Worm (Caenorhabditis elegans) whole organism, L2 larva: ENCODE results near the gene F14H3.5.
A peak's percentile ranks its signal among the peaks of the same experiment; 100 is the strongest.

Experiments
- C34F6.9 ChIP-seq: fragments of 150-350 bp; optimal IDR thresholded peaks from 2 replicates; lab custom pipeline; 2014; ENCODE audit warnings: missing biosample characterization, missing genetic modification characterization
- R02D3.7 ChIP-seq: fragments of 150-350 bp; optimal IDR thresholded peaks from 2 replicates; lab custom pipeline; 2014; ENCODE audit warnings: missing biosample characterization, missing genetic modification characterization
- alr-1 ChIP-seq: fragments of 150-350 bp; optimal IDR thresholded peaks from 2 replicates; lab custom pipeline; 2014; ENCODE audit warnings: missing biosample characterization, missing genetic modification characterization
- aly-2 ChIP-seq: fragments of 150-350 bp; optimal IDR thresholded peaks from 2 replicates; lab custom pipeline; 2014; ENCODE audit warnings: missing biosample characterization, missing genetic modification characterization
- ama-1 ChIP-seq: fragments of 150-350 bp; optimal IDR thresholded peaks from 2 replicates; lab custom pipeline; 2018; ENCODE audit warnings: inconsistent platforms
- blmp-1 ChIP-seq: sonication (generic microtip); optimal IDR thresholded peaks from 2 replicates; lab custom pipeline; 2017; ENCODE audit warnings: missing genetic modification characterization, mild to moderate bottlenecking, missing compliant biosample characterization, antibody characterized with exemption, moderate library complexity; ENCODE audit not compliant: insufficient read depth
- ceh-82 ChIP-seq: fragments of 150-350 bp; optimal IDR thresholded peaks from 2 replicates; lab custom pipeline; 2014; ENCODE audit warnings: missing biosample characterization, missing genetic modification characterization
- crh-2 ChIP-seq: sonication (generic microtip); optimal IDR thresholded peaks from 2 replicates; lab custom pipeline; 2017; ENCODE audit warnings: missing biosample characterization, missing genetic modification characterization
- elt-1 ChIP-seq: fragments of 150-350 bp; optimal IDR thresholded peaks from 2 replicates; lab custom pipeline; 2014; ENCODE audit warnings: missing biosample characterization, missing genetic modification characterization
- fos-1 ChIP-seq: fragments of 150-350 bp; optimal IDR thresholded peaks from 2 replicates; lab custom pipeline; 2014; ENCODE audit warnings: missing biosample characterization, missing genetic modification characterization
- gmeb-1 ChIP-seq: fragments of 150-350 bp; optimal IDR thresholded peaks from 2 replicates; lab custom pipeline; 2014; ENCODE audit warnings: missing biosample characterization, missing genetic modification characterization
- lin-11 ChIP-seq: fragments of 150-350 bp; sonication (generic microtip); optimal IDR thresholded peaks from 2 replicates; lab custom pipeline; 2014; ENCODE audit warnings: missing biosample characterization, missing genetic modification characterization, inconsistent platforms, mixed read lengths
- lin-13 ChIP-seq: fragments of 150-350 bp; optimal IDR thresholded peaks from 2 replicates; lab custom pipeline; 2014; ENCODE audit warnings: missing biosample characterization, missing genetic modification reagents, missing genetic modification characterization
- lin-39 ChIP-seq: fragments of 150-350 bp; optimal IDR thresholded peaks from 2 replicates; lab custom pipeline; 2014; ENCODE audit warnings: missing biosample characterization, missing genetic modification reagents, missing genetic modification characterization
- lsy-2 ChIP-seq, 2 experiments: fragments of 150-350 bp in 1 of 2; sonication (generic microtip) in 1 of 2; optimal IDR thresholded peaks; 2 replicates each; lab custom pipeline; 2014 to 2017; ENCODE audit warnings: missing biosample characterization in 2 of 2, missing genetic modification characterization in 2 of 2
- mab-5 ChIP-seq: fragments of 150-350 bp; optimal IDR thresholded peaks from 2 replicates; lab custom pipeline; 2014; ENCODE audit warnings: missing biosample characterization, missing genetic modification characterization
- mbf-1 ChIP-seq: sonication (generic microtip); optimal IDR thresholded peaks from 2 replicates; lab custom pipeline; 2017; ENCODE audit warnings: missing biosample characterization, missing genetic modification characterization
- nhr-10 ChIP-seq: sonication (generic microtip); optimal IDR thresholded peaks from 2 replicates; lab custom pipeline; 2017; ENCODE audit warnings: missing biosample characterization, missing genetic modification characterization
- nhr-11 ChIP-seq: fragments of 150-350 bp; optimal IDR thresholded peaks from 2 replicates; lab custom pipeline; 2014; ENCODE audit warnings: missing biosample characterization, missing genetic modification characterization
- nhr-12 ChIP-seq: fragments of 150-350 bp; optimal IDR thresholded peaks from 2 replicates; lab custom pipeline; 2014; ENCODE audit warnings: missing biosample characterization, missing genetic modification characterization
- nhr-21 ChIP-seq: fragments of 150-350 bp; optimal IDR thresholded peaks from 2 replicates; lab custom pipeline; 2014; ENCODE audit warnings: missing biosample characterization, missing genetic modification characterization
- nhr-237 ChIP-seq: fragments of 150-350 bp; optimal IDR thresholded peaks from 2 replicates; lab custom pipeline; 2014; ENCODE audit warnings: missing biosample characterization, missing genetic modification characterization
- nhr-25 ChIP-seq: fragments of 150-350 bp; sonication (generic microtip); optimal IDR thresholded peaks from 3 replicates; lab custom pipeline; 2014; ENCODE audit warnings: missing biosample characterization, missing genetic modification characterization
- nhr-6 ChIP-seq: fragments of 150-350 bp; optimal IDR thresholded peaks from 2 replicates; lab custom pipeline; 2014; ENCODE audit warnings: missing biosample characterization, missing genetic modification characterization
- nhr-77 ChIP-seq: fragments of 150-350 bp; optimal IDR thresholded peaks from 2 replicates; lab custom pipeline; 2014; ENCODE audit warnings: missing biosample characterization, missing genetic modification characterization
- skn-1 ChIP-seq: sonication (generic microtip); optimal IDR thresholded peaks from 2 replicates; lab custom pipeline; 2017; ENCODE audit warnings: missing biosample characterization, missing genetic modification characterization
- sma-9 ChIP-seq, 2 experiments: fragments of 150-350 bp in 1 of 2; sonication (generic microtip) in 1 of 2; optimal IDR thresholded peaks; 2 replicates each; lab custom pipeline; 2014 to 2016; ENCODE audit warnings: missing genetic modification characterization in 2 of 2, mild to moderate bottlenecking in 1 of 2, missing biosample characterization in 1 of 2, missing compliant biosample characterization in 1 of 2, missing genetic modification reagents in 1 of 2, moderate library complexity in 1 of 2
- unc-39 ChIP-seq: fragments of 150-350 bp; optimal IDR thresholded peaks from 2 replicates; lab custom pipeline; 2014; ENCODE audit warnings: missing biosample characterization, missing genetic modification characterization
- unc-55 ChIP-seq: fragments of 150-350 bp; sonication (generic microtip); optimal IDR thresholded peaks from 3 replicates; lab custom pipeline; 2014; ENCODE audit warnings: missing biosample characterization, missing genetic modification reagents, missing genetic modification characterization
- unc-62 ChIP-seq: fragments of 150-350 bp; optimal IDR thresholded peaks from 2 replicates; lab custom pipeline; 2014; ENCODE audit warnings: missing biosample characterization, missing genetic modification reagents, missing genetic modification characterization
- ztf-11 ChIP-seq: sonication (generic microtip); optimal IDR thresholded peaks from 2 replicates; lab custom pipeline; 2017; ENCODE audit warnings: missing biosample characterization, missing genetic modification characterization
- ztf-4 ChIP-seq: fragments of 150-350 bp; optimal IDR thresholded peaks from 2 replicates; lab custom pipeline; 2014; ENCODE audit warnings: missing biosample characterization, missing genetic modification characterization

F14H3.5 gene

ce11 chrV:16094284-16094683 is 37.4 kb upstream of the F14H3.5 start, which contains the start of gene F22B8.7:
Gene F22B8.7 (plus strand): TSS chrV:16094584.
- TF ChIP-seq nhr-11 (tag; lab: Kevin White, UChicago) (no peak), nhr-10 (tag; lab: Kevin White, UChicago) (no peak), aly-2 (tag; lab: Kevin White, UChicago) (no peak), mab-5 (tag; lab: Kevin White, UChicago) (no peak), unc-62 (no peak), nhr-12 (no peak), ceh-82 (tag; lab: Kevin White, UChicago) (no peak), crh-2 (no peak)

ce11 chrV:16090685-16091084 is 33.8 kb upstream of the F14H3.5 start, which contains the start of gene F22B8.3:
Gene F22B8.3 (plus strand): TSS chrV:16090985.
- TF ChIP-seq ceh-82 (tag; lab: Kevin White, UChicago) (no peak), skn-1 (no peak), gmeb-1 (tag; lab: Kevin White, UChicago) (no peak), fos-1 (tag; lab: Kevin White, UChicago) (no peak), sma-9 (GFP tag; optimal IDR thresholded peaks at IDR 0.05; lab: Kevin White, UChicago) (no peak), sma-9 (tag; optimal IDR thresholded peaks at IDR 0.05; lab: Kevin White, UChicago) (no peak), nhr-12 (no peak), elt-1 (tag; lab: Kevin White, UChicago) (no peak), ama-1 (lab: Kevin White, UChicago) (no peak), ztf-11 (tag; lab: Kevin White, UChicago) (no peak)

- TF ChIP-seq lsy-2 (tag; optimal IDR thresholded peaks at IDR 0.05; lab: Kevin White, UChicago) = no peak
- no peak for TF ChIP-seq mbf-1
- no peak for TF ChIP-seq lin-39
- TF ChIP-seq alr-1 = no peak
These were observed 23.8 kb upstream of the F14H3.5 start for ce11 chrV:16080678-16081077.

ce11 chrV:16080039-16080438 is 23.2 kb upstream of the F14H3.5 start:
- TF ChIP-seq elt-1 (tag; lab: Kevin White, UChicago) (no peak), fos-1 (tag; lab: Kevin White, UChicago) (peak; percentile 69), sma-9 (GFP tag; optimal IDR thresholded peaks at IDR 0.05; lab: Kevin White, UChicago) (peak; percentile 57), sma-9 (tag; optimal IDR thresholded peaks at IDR 0.05; lab: Kevin White, UChicago) (no peak)

ce11 chrV:16075250-16075709 is 18.4 kb upstream of the F14H3.5 start, which contains the start of the genes F14H3.12 and srj-29:
Gene F14H3.12 (minus strand): TSS chrV:16075323.
Gene srj-29 (plus strand): TSS chrV:16075659.
- TF ChIP-seq fos-1 (tag; lab: Kevin White, UChicago) = peak; percentile 30
- no peak for TF ChIP-seq lin-13 (GFP tag; lab: Kevin White, UChicago)

- TF ChIP-seq C34F6.9 (tag; lab: Kevin White, UChicago) = no peak
- TF ChIP-seq ama-1 (lab: Kevin White, UChicago) = no peak
- no peak for TF ChIP-seq elt-1 (tag; lab: Kevin White, UChicago)
- no peak for TF ChIP-seq unc-55 (GFP tag; lab: Kevin White, UChicago)
- no peak for TF ChIP-seq ztf-11 (tag; lab: Kevin White, UChicago)
- no peak for TF ChIP-seq lin-13 (GFP tag; lab: Kevin White, UChicago)
- no peak for TF ChIP-seq mab-5 (tag; lab: Kevin White, UChicago)
- TF ChIP-seq sma-9 (GFP tag; optimal IDR thresholded peaks at IDR 0.05; lab: Kevin White, UChicago) = no peak
- no peak for TF ChIP-seq sma-9 (tag; optimal IDR thresholded peaks at IDR 0.05; lab: Kevin White, UChicago)
- TF ChIP-seq nhr-10 (tag; lab: Kevin White, UChicago) = no peak
- TF ChIP-seq ztf-4 (tag; lab: Kevin White, UChicago) = no peak
- TF ChIP-seq unc-39 = no peak
- no peak for TF ChIP-seq nhr-6 (tag; lab: Kevin White, UChicago)
- TF ChIP-seq nhr-77 (tag; lab: Kevin White, UChicago) = no peak
- no peak for TF ChIP-seq mbf-1
- TF ChIP-seq lin-11 (tag; lab: Kevin White, UChicago) = no peak
- no peak for TF ChIP-seq nhr-21
- no peak for TF ChIP-seq R02D3.7
- TF ChIP-seq nhr-237 (tag; lab: Kevin White, UChicago) = no peak
- TF ChIP-seq blmp-1 = no peak
- TF ChIP-seq nhr-25 (tag; lab: Kevin White, UChicago) = no peak
- TF ChIP-seq, all 48 proteins: peak for 0
These were observed 17.0 kb upstream of the F14H3.5 start, which contains the start of gene srj-10 for ce11 chrV:16073856-16074255. Gene srj-10 (minus strand): TSS chrV:16073956.
